Worm (Caenorhabditis elegans) whole organism, mixed stage, embryonic: ENCODE results near the gene F26D11.2.
A peak's percentile ranks its signal among the peaks of the same experiment; 100 is the strongest.

Source experiments
- blmp-1 ChIP-seq: fragments of 150-350 bp; optimal IDR thresholded peaks from 2 replicates; lab custom pipeline; 2014; ENCODE audit warnings: missing biosample characterization, missing genetic modification characterization
- ceh-39 ChIP-seq: fragments of 150-350 bp; optimal IDR thresholded peaks from 2 replicates; lab custom pipeline; 2014; ENCODE audit warnings: missing biosample characterization, missing genetic modification characterization
- ces-1 ChIP-seq: fragments of 150-350 bp; optimal IDR thresholded peaks from 2 replicates; lab custom pipeline; 2014; ENCODE audit warnings: missing biosample characterization, missing genetic modification reagents, missing genetic modification characterization
- cnd-1 ChIP-seq: fragments of 200-800 bp; sonication (Bioruptor generic); optimal IDR thresholded peaks from 2 replicates; lab custom pipeline; 2018; ENCODE audit warnings: mild to moderate bottlenecking, missing genetic modification characterization, missing compliant biosample characterization
- drap-1 ChIP-seq: fragments of 200-800 bp; sonication (Bioruptor generic); optimal IDR thresholded peaks from 3 replicates; lab custom pipeline; 2018; ENCODE audit warnings: mild to moderate bottlenecking, missing genetic modification characterization, missing compliant biosample characterization
- elt-1 ChIP-seq: sonication (generic microtip); optimal IDR thresholded peaks from 2 replicates; lab custom pipeline; 2017; ENCODE audit warnings: missing genetic modification characterization, mild to moderate bottlenecking, missing compliant biosample characterization, antibody characterized with exemption, moderate library complexity, borderline replicate concordance; ENCODE audit not compliant: insufficient read depth
- elt-3 ChIP-seq: fragments of 150-350 bp; optimal IDR thresholded peaks from 2 replicates; lab custom pipeline; 2014; ENCODE audit warnings: missing biosample characterization, missing genetic modification characterization
- ham-2 ChIP-seq: fragments of 200-800 bp; sonication (Bioruptor generic); optimal IDR thresholded peaks from 2 replicates; lab custom pipeline; 2018; ENCODE audit warnings: mild to moderate bottlenecking, missing genetic modification characterization, missing compliant biosample characterization
- hlh-1 ChIP-seq: fragments of 150-350 bp; optimal IDR thresholded peaks from 2 replicates; lab custom pipeline; 2014; ENCODE audit warnings: missing biosample characterization, missing genetic modification reagents, missing genetic modification characterization
- lsy-2 ChIP-seq: fragments of 150-350 bp; optimal IDR thresholded peaks from 2 replicates; lab custom pipeline; 2014; ENCODE audit warnings: missing biosample characterization, missing genetic modification characterization
- mab-5 ChIP-seq: fragments of 150-350 bp; optimal IDR thresholded peaks from 2 replicates; lab custom pipeline; 2014; ENCODE audit warnings: missing biosample characterization, missing genetic modification characterization
- mep-1 ChIP-seq: fragments of 150-350 bp; optimal IDR thresholded peaks from 2 replicates; lab custom pipeline; 2017; ENCODE audit warnings: missing biosample characterization, missing genetic modification reagents, missing genetic modification characterization, inconsistent platforms
- mls-2 ChIP-seq: sonication (generic microtip); optimal IDR thresholded peaks from 2 replicates; lab custom pipeline; 2016; ENCODE audit warnings: mild to moderate bottlenecking, missing genetic modification characterization, moderate library complexity, missing compliant biosample characterization
- nhr-12 ChIP-seq: fragments of 150-350 bp; optimal IDR thresholded peaks from 2 replicates; lab custom pipeline; 2014; ENCODE audit warnings: missing biosample characterization, missing genetic modification characterization
- nhr-237 ChIP-seq: fragments of 150-350 bp; optimal IDR thresholded peaks from 2 replicates; lab custom pipeline; 2014; ENCODE audit warnings: missing biosample characterization, missing genetic modification characterization
- nhr-28 ChIP-seq: fragments of 150-350 bp; optimal IDR thresholded peaks from 2 replicates; lab custom pipeline; 2014; ENCODE audit warnings: missing biosample characterization, missing genetic modification characterization
- nhr-76 ChIP-seq: sonication (generic microtip); optimal IDR thresholded peaks from 2 replicates; lab custom pipeline; 2017; ENCODE audit warnings: missing biosample characterization, missing genetic modification characterization
- pha-4 ChIP-seq: fragments of 150-350 bp; optimal IDR thresholded peaks from 2 replicates; lab custom pipeline; 2018; ENCODE audit warnings: missing biosample characterization, missing genetic modification reagents, missing genetic modification characterization
- sem-2 ChIP-seq: fragments of 200-800 bp; sonication (Bioruptor generic); optimal IDR thresholded peaks from 2 replicates; lab custom pipeline; 2018; ENCODE audit warnings: mild to moderate bottlenecking, missing genetic modification characterization, missing compliant biosample characterization
- sptf-1 ChIP-seq: sonication (generic microtip); optimal IDR thresholded peaks from 2 replicates; lab custom pipeline; 2017; ENCODE audit warnings: mild to moderate bottlenecking, missing genetic modification characterization, moderate library complexity, missing compliant biosample characterization
- tbx-8 ChIP-seq: fragments of 200-800 bp; sonication (Bioruptor generic); optimal IDR thresholded peaks from 2 replicates; lab custom pipeline; 2018; ENCODE audit warnings: mild to moderate bottlenecking, missing genetic modification characterization, moderate library complexity, missing compliant biosample characterization
- unc-120 ChIP-seq: sonication (generic microtip); optimal IDR thresholded peaks from 2 replicates; lab custom pipeline; 2017; ENCODE audit warnings: missing genetic modification characterization, missing compliant biosample characterization; ENCODE audit not compliant: poor library complexity, severe bottlenecking
- unc-62 ChIP-seq: fragments of 150-350 bp; optimal IDR thresholded peaks from 2 replicates; lab custom pipeline; 2014; ENCODE audit warnings: missing biosample characterization, missing genetic modification reagents, missing genetic modification characterization
- zip-8 ChIP-seq: fragments of 150-350 bp; optimal IDR thresholded peaks from 2 replicates; lab custom pipeline; 2014; ENCODE audit warnings: missing biosample characterization, missing genetic modification characterization
- ztf-11 ChIP-seq: fragments of 150-350 bp; optimal IDR thresholded peaks from 2 replicates; lab custom pipeline; 2014; ENCODE audit warnings: missing biosample characterization, missing genetic modification characterization

F26D11.2 gene

DNA sequence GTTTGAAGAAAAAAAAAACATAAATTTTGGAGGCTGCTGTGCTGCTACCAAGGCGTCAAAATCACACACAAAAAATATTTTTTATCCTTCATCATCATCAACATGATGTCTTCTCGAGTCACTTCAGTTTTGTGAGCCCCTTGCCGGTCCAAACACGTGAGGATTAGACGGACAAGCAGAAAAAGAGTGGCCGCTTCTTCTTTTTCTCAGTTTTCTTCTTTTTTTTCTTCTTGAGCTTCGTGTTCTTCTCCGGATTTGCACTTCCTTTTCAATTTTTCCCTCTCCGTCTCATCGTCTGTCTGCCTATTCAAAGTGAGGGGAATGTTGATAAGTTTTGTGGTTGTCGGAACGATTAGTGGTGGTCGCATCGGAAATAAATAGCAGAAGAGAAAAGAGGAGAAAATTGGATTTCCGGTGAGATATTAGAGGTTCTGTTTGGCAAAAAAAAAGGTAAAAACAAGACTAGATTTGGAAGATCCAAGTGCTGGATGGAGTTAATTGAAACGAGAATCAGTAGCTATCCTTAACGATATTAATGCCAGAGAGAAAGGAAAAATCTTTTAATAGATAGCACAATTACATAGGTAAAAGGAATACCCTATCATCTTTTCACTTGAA, 21.4 kb downstream of the F26D11.2 start:
- no peak for TF ChIP-seq nhr-12 (tag; lab: Kevin White, UChicago)
- TF ChIP-seq zip-8 (tag; lab: Kevin White, UChicago): no peak
- TF ChIP-seq ces-1: peak; percentile 27

DNA sequence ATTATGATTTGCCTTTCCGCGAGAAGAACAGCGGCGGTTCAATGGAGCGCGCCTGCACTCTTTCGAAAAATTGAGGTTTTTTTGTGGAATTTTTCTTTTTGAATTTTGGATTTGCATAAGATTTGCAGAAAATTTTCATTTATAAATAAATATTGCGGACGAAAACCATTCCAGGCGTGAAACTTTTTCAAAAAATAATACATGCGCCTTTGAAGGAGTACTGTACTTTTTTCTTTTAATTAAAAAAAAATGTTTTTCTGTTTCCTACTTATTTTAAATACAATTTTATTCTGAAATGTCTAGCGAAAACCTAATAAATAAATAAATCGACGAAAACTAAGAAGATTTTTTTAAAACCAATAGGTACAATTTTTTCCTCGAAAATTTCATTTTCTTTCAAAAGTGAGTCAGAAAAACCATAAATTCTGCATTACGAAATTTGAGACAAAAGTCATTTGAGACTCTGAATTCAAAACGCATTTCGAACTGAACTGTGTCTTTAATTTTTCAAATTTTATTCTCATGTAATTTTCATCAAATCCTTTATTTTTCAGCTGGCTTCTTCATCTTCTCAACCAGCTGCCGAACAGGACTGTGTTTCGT, 22.0 kb downstream of the F26D11.2 start, which contains the start of gene F26D11.1:
Gene F26D11.1 (plus strand): TSS at position 553 of the 603 bp plus-strand sequence.
- TF ChIP-seq elt-1: no peak

DNA sequence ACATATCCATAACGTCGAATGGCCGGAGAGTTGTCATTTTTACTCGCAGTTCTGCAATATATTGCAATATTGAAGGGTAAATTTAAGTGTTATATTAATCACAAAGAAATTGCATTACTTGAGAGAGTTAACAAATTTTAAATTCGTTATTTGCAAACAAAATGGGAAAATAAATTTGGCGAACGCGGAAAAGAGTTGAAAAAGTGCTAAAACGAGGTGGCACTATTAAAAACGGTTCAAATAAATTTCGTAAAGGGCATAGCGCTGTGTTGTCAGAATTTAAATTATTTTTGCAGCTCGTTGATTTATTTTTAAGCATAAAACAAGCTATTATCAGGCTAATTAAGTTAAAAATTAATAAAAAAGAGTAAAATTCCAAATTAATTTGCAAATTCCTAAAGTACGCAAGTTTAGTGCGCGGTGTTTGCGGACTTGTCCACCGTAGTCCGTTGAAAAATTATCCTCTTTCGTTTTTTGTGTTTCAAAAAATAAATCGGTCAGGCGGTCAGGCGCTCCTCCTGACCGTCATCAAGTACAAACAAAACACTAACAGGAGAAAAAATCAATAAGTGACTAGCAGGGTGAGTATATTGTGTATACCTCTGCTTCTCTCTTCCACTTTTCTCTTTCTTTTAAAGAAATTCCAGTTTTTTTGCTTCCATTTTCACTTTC, 24.4 kb downstream of the F26D11.2 start, which contains the start of the genes natb-1 and abhd-12:
Gene natb-1 (minus strand): TSS at position 51 of the 672 bp plus-strand sequence.
Gene abhd-12 (plus strand): TSS at position 499 of the 672 bp plus-strand sequence.
- TF ChIP-seq ces-1 (peak; percentile 83), lsy-2 (peak; percentile 94), mep-1 (tag; lab: Kevin White, UChicago) (peak; percentile 33), zip-8 (tag; lab: Kevin White, UChicago) (no peak)

DNA sequence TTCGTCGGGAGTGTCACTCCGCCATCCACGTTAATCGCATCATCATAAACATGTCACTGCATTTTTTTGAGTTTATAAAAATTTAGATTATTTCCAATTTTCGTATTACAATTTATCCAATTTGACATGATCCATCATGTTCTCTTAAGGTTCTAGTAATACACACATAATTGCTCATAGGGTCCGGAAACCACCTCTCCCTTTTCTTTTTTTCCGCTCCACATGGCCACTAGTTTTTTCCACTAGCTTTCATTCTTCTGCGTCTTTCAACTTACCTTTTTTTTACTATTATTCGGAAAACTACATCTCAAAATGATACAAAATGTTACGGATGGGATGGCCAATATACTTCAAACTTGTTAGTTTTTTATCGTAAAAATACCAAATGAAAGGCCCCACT, 26.8 kb downstream of the F26D11.2 start, which contains the start of gene Y97E10AL.1:
Gene Y97E10AL.1 (plus strand): TSS at position 301 of the 400 bp plus-strand sequence.
- no peak for TF ChIP-seq nhr-76 (tag; lab: Kevin White, UChicago)

DNA sequence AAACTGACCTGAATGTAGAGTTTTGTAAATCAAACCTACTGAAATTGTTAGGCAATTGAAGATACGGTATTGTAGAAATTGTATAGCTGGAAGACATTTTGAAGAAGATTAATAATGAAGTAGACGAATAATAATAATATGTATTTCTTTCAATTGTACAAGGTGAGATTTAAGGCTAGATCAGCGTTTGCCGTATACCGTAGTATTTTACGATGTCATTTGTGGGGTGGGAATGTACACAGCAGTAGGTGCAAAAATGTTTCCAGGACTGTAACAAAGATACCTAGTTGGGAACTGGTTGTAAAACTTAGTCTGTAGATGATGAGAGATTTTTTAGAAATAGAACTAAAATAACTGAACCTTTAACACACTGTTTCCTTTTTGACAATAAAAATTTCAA, 35.5 kb downstream of the F26D11.2 start, which contains the start of gene ceh-76:
Gene ceh-76 (minus strand): TSS at position 101 of the 400 bp plus-strand sequence.
- TF ChIP-seq blmp-1 (tag; lab: Kevin White, UChicago) (no peak), pha-4 (tag; lab: Kevin White, UChicago) (no peak), tbx-8 (GFP tag; lab: Kevin White, UChicago) (no peak)

DNA sequence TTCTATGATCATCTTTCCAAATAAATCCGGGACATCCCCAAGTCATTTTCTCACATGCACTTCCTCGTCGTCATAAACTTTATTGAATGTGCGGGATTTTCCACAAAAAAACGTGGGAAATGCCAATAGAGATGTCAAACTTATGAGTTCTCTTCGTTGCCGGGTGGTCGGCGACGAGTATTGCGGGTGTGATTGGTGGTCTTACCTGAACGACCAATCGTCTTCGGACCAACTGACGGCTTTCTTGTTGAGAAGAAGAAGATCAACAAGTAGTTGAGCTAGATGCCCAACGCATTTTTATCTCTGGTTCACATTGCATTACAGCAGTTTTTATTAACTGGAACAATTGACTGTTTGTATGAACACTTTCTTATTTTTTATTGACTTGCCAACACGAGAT, 36.1 kb downstream of the F26D11.2 start:
- no peak for TF ChIP-seq sem-2 (GFP tag; lab: Kevin White, UChicago)
- no peak for TF ChIP-seq ceh-39 (tag; lab: Kevin White, UChicago)
- TF ChIP-seq hlh-1 (tag; lab: Kevin White, UChicago): peak; percentile 53

DNA sequence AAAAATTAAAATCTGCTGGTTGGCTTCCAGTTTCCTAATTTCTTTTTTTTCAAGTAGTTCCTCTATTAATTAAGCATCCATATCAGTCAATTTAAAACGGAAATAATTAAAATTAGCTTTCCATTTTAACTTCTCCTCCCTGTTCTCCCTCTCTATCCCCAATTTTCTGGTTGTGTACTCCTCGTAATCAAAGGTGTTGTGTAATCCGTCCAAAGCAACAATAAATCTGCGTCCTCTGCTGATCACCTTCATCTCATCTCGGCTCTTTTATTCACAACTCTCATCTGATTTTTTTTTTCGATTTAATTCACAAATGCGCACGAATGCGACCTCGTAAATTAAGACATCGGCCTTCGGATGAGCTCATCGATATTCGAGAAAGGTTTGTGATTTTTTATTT, 36.8 kb downstream of the F26D11.2 start, which contains the start of gene Y97E10AR.2:
Gene Y97E10AR.2 (plus strand): TSS at position 301 of the 400 bp plus-strand sequence.
- TF ChIP-seq hlh-1 (tag; lab: Kevin White, UChicago): peak; percentile 26
- no peak for TF ChIP-seq ces-1

DNA sequence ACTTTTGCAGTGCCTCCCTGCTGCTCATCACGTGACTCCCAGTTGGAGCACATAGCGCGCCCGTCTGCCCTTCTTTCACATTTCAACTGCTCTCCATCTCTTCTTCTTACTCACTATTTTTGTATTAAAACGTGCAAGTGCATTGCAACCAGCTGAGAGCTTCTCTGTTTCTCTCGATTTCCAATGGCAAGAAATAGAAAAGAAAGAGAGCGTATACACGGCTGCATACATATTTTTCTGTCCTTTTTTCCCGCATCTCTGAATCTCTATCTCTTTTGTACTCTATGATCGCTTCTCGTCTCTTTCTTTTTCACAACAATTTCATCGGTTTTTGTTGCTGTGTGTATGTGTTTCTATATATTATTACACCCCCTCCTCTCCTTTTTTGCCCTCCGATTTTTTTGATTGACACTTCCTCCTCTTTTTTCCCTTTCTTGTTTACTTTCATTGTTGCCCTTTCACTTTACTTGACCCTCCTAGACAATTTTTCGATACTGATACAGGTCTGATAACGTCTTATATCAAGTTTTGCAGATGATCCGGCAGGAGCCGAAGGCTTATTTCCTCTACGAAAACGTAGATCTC, 42.0 kb downstream of the F26D11.2 start, which contains the start of gene Y97E10AR.1:
Gene Y97E10AR.1 (plus strand): TSS at position 535 of the 585 bp plus-strand sequence.
- TF ChIP-seq hlh-1 (tag; lab: Kevin White, UChicago): peak; percentile 85
- TF ChIP-seq elt-3 (tag; lab: Kevin White, UChicago): no peak
- TF ChIP-seq elt-1: no peak
- peak; percentile 82 for TF ChIP-seq ces-1
- TF ChIP-seq lsy-2: peak; percentile 42
- TF ChIP-seq mep-1 (tag; lab: Kevin White, UChicago): peak; percentile 43
- peak; percentile 69 for TF ChIP-seq nhr-237 (tag; lab: Kevin White, UChicago)
- TF ChIP-seq sptf-1 (tag; lab: Kevin White, UChicago): peak; percentile 28
- no peak for TF ChIP-seq cnd-1 (tag; lab: Kevin White, UChicago)
- no peak for TF ChIP-seq tbx-8 (GFP tag; lab: Kevin White, UChicago)
- TF ChIP-seq drap-1: peak; percentile 39
- peak; percentile 55 for TF ChIP-seq mls-2 (tag; lab: Kevin White, UChicago)
- no peak for TF ChIP-seq nhr-28 (tag; lab: Kevin White, UChicago)
- no peak for TF ChIP-seq ztf-11 (tag; lab: Kevin White, UChicago)
- TF ChIP-seq unc-120 (tag; lab: Kevin White, UChicago): peak; percentile 98
- TF ChIP-seq pha-4 (tag; lab: Kevin White, UChicago): peak; percentile 7
- no peak for TF ChIP-seq ham-2 (GFP tag; lab: Kevin White, UChicago)
- TF ChIP-seq blmp-1 (tag; lab: Kevin White, UChicago): peak; percentile 55
- TF ChIP-seq mab-5 (tag; lab: Kevin White, UChicago): peak; percentile 2
- TF ChIP-seq unc-62 (GFP tag; lab: Kevin White, UChicago): peak; percentile 85
- TF ChIP-seq, all 35 proteins: peak for 13
